Worm (Caenorhabditis elegans): ENCODE results near the gene F45F2.11.
"Not testable (repeated sequence)": the region's sequence is repeated elsewhere in the genome, so short reads cannot be mapped to it uniquely, and the experiment has no call there.

Gene F45F2.11

ce11 chrV:8534534-8535283, 14.0 kb upstream of the F45F2.11 start, which contains the start of the genes his-6 and his-5:
TSS of gene his-6 (minus strand) at chrV:8534977.
TSS of gene his-5 (plus strand) at chrV:8535214.
- TF ChIP-seq efl-3 (GFP tag; optimal IDR thresholded peaks at IDR 0.05) (peak; percentile 17), snu-23 (GFP tag; optimal IDR thresholded peaks at IDR 0.05) (peak; percentile 41), isw-1 (GFP tag; IDR thresholded peaks at IDR 0.05) (peak; percentile 24; the same call in 1 of the 2 replicates), nhr-19 (GFP tag; conservative IDR thresholded peaks at IDR 0.05) (peak; percentile 66), nhr-90 (tag; optimal IDR thresholded peaks at IDR 0.05; ENCODE audit: poor library complexity) (peak; percentile 30), nhr-20 (tag; optimal IDR thresholded peaks at IDR 0.05) (peak; percentile 43), swsn-7 (tag; optimal IDR thresholded peaks at IDR 0.05) (peak; percentile 62), ztf-11 (tag; optimal IDR thresholded peaks at IDR 0.05) (peak in 1 of 2 experiments; percentile 60), rnt-1 (tag; optimal IDR thresholded peaks at IDR 0.05) (peak; percentile 23), grh-1 (GFP tag; IDR thresholded peaks at IDR 0.05) (peak; percentile 88), nhr-71 (tag; optimal IDR thresholded peaks at IDR 0.05) (peak; percentile 50), ceh-88 (GFP tag; IDR thresholded peaks at IDR 0.05) (peak; percentile 8; the same call in 1 of the 2 replicates), lin-14 (GFP tag; optimal IDR thresholded peaks at IDR 0.05) (peak; percentile 80), nhr-47 (tag; optimal IDR thresholded peaks at IDR 0.05) (peak; percentile 44), nhr-85 (tag) (peak; percentile 76)

DNA sequence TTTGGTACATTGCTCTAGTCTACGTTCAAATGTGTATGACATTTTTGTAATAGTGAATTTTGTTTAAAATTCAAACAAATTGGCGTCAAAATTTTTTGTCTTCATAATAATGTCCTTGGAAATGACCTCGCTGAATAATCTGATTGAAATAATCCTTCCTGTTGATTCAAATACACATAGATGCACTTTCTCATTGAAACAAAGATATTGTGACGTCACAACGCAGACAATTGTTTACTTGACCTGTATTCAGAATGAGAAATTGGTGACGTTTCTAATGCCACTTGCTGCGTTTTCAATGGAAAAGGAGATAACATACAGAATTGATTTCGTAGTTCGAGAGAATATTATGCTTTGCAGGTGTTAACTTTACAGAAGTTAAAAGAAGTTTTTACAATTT, 13.2 kb upstream of the F45F2.11 start:
- peak; percentile 87 for TF ChIP-seq nhr-85 (tag)
- TF ChIP-seq alr-1 (tag; optimal IDR thresholded peaks at IDR 0.05; ENCODE audit: borderline replicate concordance), result no peak

DNA sequence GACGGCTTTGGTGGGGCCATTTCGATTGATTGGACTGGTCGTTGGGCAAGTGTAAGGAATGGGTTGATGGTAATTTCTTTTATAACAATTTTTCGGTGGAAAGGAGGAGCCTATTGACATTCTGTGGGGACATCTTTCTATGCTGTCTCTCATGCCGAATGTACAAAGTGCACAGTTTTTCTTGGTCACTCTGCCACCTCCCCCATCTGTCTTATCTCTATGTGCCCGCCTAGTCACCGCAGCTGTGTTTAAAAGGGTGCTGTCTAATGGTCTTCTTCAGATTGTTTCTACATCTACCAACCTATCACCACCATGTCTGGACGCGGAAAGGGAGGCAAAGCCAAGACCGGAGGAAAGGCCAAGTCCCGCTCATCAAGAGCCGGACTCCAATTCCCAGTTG, 12.4 kb upstream of the F45F2.11 start, which contains the start of the genes his-8 and his-7:
his-8 (minus strand) TSS at position 20 of the 400 bp plus-strand sequence.
his-7 (plus strand) TSS at position 313 of the 400 bp plus-strand sequence.
- TF ChIP-seq efl-1 (optimal IDR thresholded peaks at IDR 0.05), result not testable (repeated sequence)
- peak in 1 of 2 experiments; percentile 40 for TF ChIP-seq efl-1 (GFP tag; optimal IDR thresholded peaks at IDR 0.05 in 1 of 2)

- TF ChIP-seq nhr-19 (GFP tag; conservative IDR thresholded peaks at IDR 0.05) (no peak), C34B4.2 (tag; optimal IDR thresholded peaks at IDR 0.05) (no peak), ces-1 (GFP tag; optimal IDR thresholded peaks at IDR 0.05) (no peak), F16B12.6 (tag; optimal IDR thresholded peaks at IDR 0.05) (no peak), blmp-1 (tag; optimal IDR thresholded peaks at IDR 0.05) (no peak), aly-2 (tag; optimal IDR thresholded peaks at IDR 0.05) (no peak), zip-4 (GFP tag; optimal IDR thresholded peaks at IDR 0.05) (no peak), C16A3.4 (tag; optimal IDR thresholded peaks at IDR 0.05) (no peak), fkh-4 (tag; optimal IDR thresholded peaks at IDR 0.05; ENCODE audit: borderline replicate concordance) (no peak)
Measured at ce11 chrV:8529219-8529618, 8.5 kb upstream of the F45F2.11 start, which contains the start of gene otpl-5. TSS of gene otpl-5 (plus strand) at chrV:8529519.

DNA sequence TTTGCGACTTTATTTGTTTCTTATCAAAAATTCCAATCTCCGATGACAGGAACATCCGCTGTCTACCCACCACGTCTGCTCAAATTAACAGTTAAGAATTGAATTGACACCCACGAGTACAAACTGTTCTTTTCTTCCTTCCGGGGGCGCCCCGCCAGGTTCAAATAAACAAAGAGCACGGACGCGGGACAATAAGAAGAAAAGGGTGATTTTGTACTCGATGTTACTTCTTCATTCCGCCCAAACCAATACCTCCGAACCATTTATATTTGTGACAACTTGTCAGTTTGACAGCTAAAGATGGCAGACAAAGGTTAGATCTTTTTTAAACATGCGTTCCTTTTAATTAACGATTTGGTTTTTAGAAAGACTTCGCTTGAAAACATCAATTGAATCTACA, 5.1 kb upstream of the F45F2.11 start, which contains the start of gene otpl-6:
otpl-6 (plus strand) TSS at position 301 of the 400 bp plus-strand sequence.
- TF ChIP-seq ceh-82 (tag; optimal IDR thresholded peaks at IDR 0.05) (no peak), unc-86 (tag; optimal IDR thresholded peaks at IDR 0.05) (no peak), nhr-237 (tag; optimal IDR thresholded peaks at IDR 0.05) (no peak), lin-13 (GFP tag; optimal IDR thresholded peaks at IDR 0.05) (no peak), C34B4.2 (tag; optimal IDR thresholded peaks at IDR 0.05) (no peak), nhr-20 (tag; optimal IDR thresholded peaks at IDR 0.05) (no peak), sup-37 (GFP tag; optimal IDR thresholded peaks at IDR 0.05) (no peak), isw-1 (GFP tag; IDR thresholded peaks at IDR 0.05) (no peak), nhr-28 (tag; optimal IDR thresholded peaks at IDR 0.05) (no peak), nhr-71 (tag; optimal IDR thresholded peaks at IDR 0.05) (no peak), mdl-1 (tag; optimal IDR thresholded peaks at IDR 0.05) (no peak), ets-5 (GFP tag; IDR thresholded peaks at IDR 0.05) (no peak), sptf-1 (tag; optimal IDR thresholded peaks at IDR 0.05) (no peak)

Measured in whole organism, L1 larva.